Fruit fly (Drosophila melanogaster) Kc167 (cell line): ENCODE measurements around the gene ida.

Experiments
- Myc ChIP-seq: fragments of >200 bp; optimal IDR thresholded peaks from 2 replicates; lab custom pipeline; 2017; ENCODE audit warnings: missing external identifiers
- h ChIP-seq: fragments of >200 bp; optimal IDR thresholded peaks from 3 replicates; lab custom pipeline; 2018; ENCODE audit warnings: missing external identifiers
- ttk ChIP-seq: sonication (Bioruptor generic); optimal IDR thresholded peaks from 2 replicates; lab custom pipeline; 2017; ENCODE audit warnings: missing external identifiers

- no peak for TF ChIP-seq ttk (lab: Kevin White, UChicago)
- no peak for TF ChIP-seq h
- no peak for TF ChIP-seq Myc (lab: Kevin White, UChicago)
Measured at dm6 chr3L:3905111-3905510, at the start of gene ida.
